Worm (Caenorhabditis elegans): ENCODE results near the gene gur-5.

- TF ChIP-seq nhr-23 (tag; optimal IDR thresholded peaks at IDR 0.05) (peak; percentile 36), ztf-11 (tag; optimal IDR thresholded peaks at IDR 0.05) (no peak), egl-27 (tag; optimal IDR thresholded peaks at IDR 0.05) (no peak), nhr-28 (tag; optimal IDR thresholded peaks at IDR 0.05) (no peak), nhr-25 (tag; optimal IDR thresholded peaks at IDR 0.05) (peak; percentile 57)
Observed at ce11 chrII:5320205-5320951, 35.2 kb downstream of the gur-5 start.

Measured in whole organism, L3 larva.